Fruit fly (Drosophila melanogaster) whole organism, embryonic: ENCODE measurements around the gene Alg12.

Experiments
- Atf3 ChIP-seq: fragments of 200-800 bp; sonication (Bioruptor generic); optimal IDR thresholded peaks from 3 replicates; lab custom pipeline; 2016; ENCODE audit warnings: missing biosample characterization, missing genetic modification characterization
- B-H2 ChIP-seq: fragments of 200-800 bp; sonication (Bioruptor generic); optimal IDR thresholded peaks from 2 replicates; lab custom pipeline; 2018; ENCODE audit warnings: missing biosample characterization, mild to moderate bottlenecking, missing genetic modification characterization
- Bgb ChIP-seq: fragments of 200-800 bp; sonication (Bioruptor generic); IDR thresholded peaks from 2 replicates; pipeline ENCODE4 v1.3.6; 2022; ENCODE audit warnings: missing biosample characterization, missing genetic modification characterization; ENCODE audit not compliant: partially characterized antibody
- CG12071 ChIP-seq: fragments of 200-800 bp; sonication (Bioruptor generic); optimal IDR thresholded peaks from 3 replicates; lab custom pipeline; 2018; ENCODE audit warnings: missing biosample characterization, mild to moderate bottlenecking, missing genetic modification characterization
- CG13424 ChIP-seq: fragments of 200-800 bp; sonication (Bioruptor generic); optimal IDR thresholded peaks from 2 replicates; lab custom pipeline; 2019; ENCODE audit warnings: missing biosample characterization, mild to moderate bottlenecking, missing genetic modification characterization, moderate library complexity
- CG14860 ChIP-seq: fragments of 200-800 bp; sonication (Bioruptor generic); IDR thresholded peaks from 3 replicates; pipeline ENCODE4 v1.3.6; 2022; ENCODE audit warnings: missing biosample characterization, missing genetic modification characterization; ENCODE audit not compliant: partially characterized antibody
- CG15269 ChIP-seq: fragments of 200-800 bp; sonication (Bioruptor generic); optimal IDR thresholded peaks from 2 replicates; lab custom pipeline; 2018; ENCODE audit warnings: missing biosample characterization, mild to moderate bottlenecking, missing genetic modification characterization, moderate library complexity
- CG1603 ChIP-seq: fragments of 200-800 bp; sonication (Bioruptor generic); optimal IDR thresholded peaks from 2 replicates; lab custom pipeline; 2019; ENCODE audit warnings: missing biosample characterization, mild to moderate bottlenecking, missing genetic modification characterization, moderate library complexity
- CG2875 ChIP-seq: fragments of 200-800 bp; sonication (Bioruptor generic); optimal IDR thresholded peaks from 2 replicates; lab custom pipeline; 2017; ENCODE audit warnings: missing biosample characterization, mild to moderate bottlenecking, missing genetic modification characterization, missing genetic modification reagents
- CG3065 ChIP-seq: fragments of 200-800 bp; sonication (Bioruptor generic); optimal IDR thresholded peaks from 2 replicates; lab custom pipeline; 2016; ENCODE audit warnings: missing biosample characterization, missing genetic modification characterization
- CG31224 ChIP-seq: fragments of 200-800 bp; sonication (Bioruptor generic); IDR thresholded peaks from 2 replicates; pipeline ENCODE4 v1.3.6; 2022; ENCODE audit warnings: missing biosample characterization, missing genetic modification characterization
- CG3407 ChIP-seq: fragments of 200-800 bp; sonication (Bioruptor generic); optimal IDR thresholded peaks from 2 replicates; lab custom pipeline; 2018; ENCODE audit warnings: missing biosample characterization, mild to moderate bottlenecking, missing genetic modification characterization
- CG34376 ChIP-seq: fragments of 200-800 bp; sonication (Bioruptor generic); optimal IDR thresholded peaks from 2 replicates; lab custom pipeline; 2018; ENCODE audit warnings: missing biosample characterization, mild to moderate bottlenecking, missing genetic modification characterization
- CG4617 ChIP-seq: fragments of 200-800 bp; sonication (Bioruptor generic); optimal IDR thresholded peaks from 3 replicates; lab custom pipeline; 2016; ENCODE audit warnings: missing biosample characterization, missing genetic modification characterization, borderline replicate concordance
- CG6813 ChIP-seq: fragments of 200-800 bp; sonication (Bioruptor generic); optimal IDR thresholded peaks from 2 replicates; lab custom pipeline; 2017; ENCODE audit warnings: missing biosample characterization, missing genetic modification characterization, mild to moderate bottlenecking, moderate library complexity, missing genetic modification reagents
- CG8281 ChIP-seq: fragments of 200-800 bp; sonication (Bioruptor generic); optimal IDR thresholded peaks from 2 replicates; lab custom pipeline; 2018; ENCODE audit warnings: missing biosample characterization, mild to moderate bottlenecking, missing genetic modification characterization, moderate library complexity
- CG8359 ChIP-seq: fragments of 200-800 bp; sonication (Bioruptor generic); optimal IDR thresholded peaks from 2 replicates; lab custom pipeline; 2017; ENCODE audit warnings: missing biosample characterization, mild to moderate bottlenecking, missing genetic modification characterization, borderline replicate concordance
- CG9437 ChIP-seq: fragments of 200-800 bp; sonication (Bioruptor generic); optimal IDR thresholded peaks from 2 replicates; lab custom pipeline; 2018; ENCODE audit warnings: missing biosample characterization, mild to moderate bottlenecking, missing genetic modification characterization
- CG9797 ChIP-seq: fragments of 200-800 bp; sonication (Bioruptor generic); optimal IDR thresholded peaks from 3 replicates; lab custom pipeline; 2018; ENCODE audit warnings: missing biosample characterization, mild to moderate bottlenecking, missing genetic modification characterization
- CTCF ChIP-seq: fragments of 200-800 bp; sonication (Bioruptor generic); optimal IDR thresholded peaks from 2 replicates; lab custom pipeline; 2017; ENCODE audit warnings: missing biosample characterization, mild to moderate bottlenecking, missing genetic modification characterization, moderate library complexity
- Dfd ChIP-seq, 2 experiments: fragments of >200 bp; optimal IDR thresholded peaks; 2 replicates each; lab custom pipeline; 2017; ENCODE audit warnings: missing biosample characterization in 2 of 2, missing genetic modification characterization in 2 of 2
- HHEX ChIP-seq: fragments of 200-800 bp; sonication (Bioruptor generic); optimal IDR thresholded peaks from 3 replicates; lab custom pipeline; 2017; ENCODE audit warnings: missing biosample characterization, mild to moderate bottlenecking, missing genetic modification characterization, missing genetic modification reagents
- HLHmδ ChIP-seq: fragments of 200-800 bp; sonication (Bioruptor generic); optimal IDR thresholded peaks from 2 replicates; lab custom pipeline; 2018; ENCODE audit warnings: missing biosample characterization, mild to moderate bottlenecking, missing genetic modification characterization, moderate library complexity
- MTF-1 ChIP-seq: fragments of 200-800 bp; sonication (Bioruptor generic); optimal IDR thresholded peaks from 2 replicates; lab custom pipeline; 2018; ENCODE audit warnings: missing biosample characterization, mild to moderate bottlenecking, missing genetic modification characterization, borderline replicate concordance
- NC2β ChIP-seq: fragments of 200-800 bp; sonication (Bioruptor generic); optimal IDR thresholded peaks from 2 replicates; lab custom pipeline; 2016; ENCODE audit warnings: missing biosample characterization, missing genetic modification characterization
- NK7.1 ChIP-seq: fragments of 200-800 bp; sonication (Bioruptor generic); optimal IDR thresholded peaks from 3 replicates; lab custom pipeline; 2016; ENCODE audit warnings: missing biosample characterization, missing genetic modification characterization
- NfI ChIP-seq: fragments of 200-800 bp; sonication (Bioruptor generic); optimal IDR thresholded peaks from 3 replicates; lab custom pipeline; 2018; ENCODE audit warnings: missing biosample characterization, mild to moderate bottlenecking, missing genetic modification characterization, moderate library complexity
- Rx ChIP-seq: fragments of 200-800 bp; sonication (Bioruptor generic); IDR thresholded peaks from 2 replicates; pipeline ENCODE4 v1.3.6; 2022; ENCODE audit warnings: missing biosample characterization, missing genetic modification characterization
- Xbp1 ChIP-seq: fragments of 200-800 bp; sonication (Bioruptor generic); optimal IDR thresholded peaks from 3 replicates; lab custom pipeline; 2016; ENCODE audit warnings: missing biosample characterization, mild to moderate bottlenecking, missing genetic modification characterization
- amos ChIP-seq: fragments of 200-800 bp; sonication (Bioruptor generic); IDR thresholded peaks from 2 replicates; pipeline ENCODE4 v1.3.6; 2022; ENCODE audit warnings: missing biosample characterization, missing genetic modification characterization; ENCODE audit not compliant: partially characterized antibody
- aop ChIP-seq: fragments of 200-800 bp; sonication (Bioruptor generic); IDR thresholded peaks from 2 replicates; pipeline ENCODE4 v1.3.6; 2022; ENCODE audit warnings: missing biosample characterization, missing genetic modification characterization
- ara ChIP-seq: fragments of 200-800 bp; sonication (Bioruptor generic); IDR thresholded peaks from 2 replicates; pipeline ENCODE4 v1.3.6; 2022; ENCODE audit warnings: missing biosample characterization, missing genetic modification characterization
- ase ChIP-seq: fragments of 200-800 bp; sonication (Bioruptor generic); IDR thresholded peaks from 3 replicates; pipeline ENCODE4 v1.3.6; 2022; ENCODE audit warnings: missing biosample characterization, missing genetic modification characterization
- bab2 ChIP-seq: fragments of 200-800 bp; sonication (Bioruptor generic); optimal IDR thresholded peaks from 2 replicates; lab custom pipeline; 2016; ENCODE audit warnings: missing biosample characterization, missing genetic modification characterization
- bbx ChIP-seq: fragments of 200-800 bp; sonication (Bioruptor generic); IDR thresholded peaks from 2 replicates; pipeline ENCODE4 v1.3.6; 2022; ENCODE audit warnings: missing biosample characterization, missing genetic modification characterization; ENCODE audit not compliant: partially characterized antibody
- cato ChIP-seq: fragments of 200-800 bp; sonication (Bioruptor generic); optimal IDR thresholded peaks from 2 replicates; lab custom pipeline; 2016; ENCODE audit warnings: missing biosample characterization, missing genetic modification characterization, borderline replicate concordance
- dan ChIP-seq: fragments of 200-800 bp; sonication (Bioruptor generic); IDR thresholded peaks from 2 replicates; pipeline ENCODE4 v1.3.6; 2022; ENCODE audit warnings: missing biosample characterization, missing genetic modification characterization
- dysf ChIP-seq: fragments of 200-800 bp; sonication (Bioruptor generic); IDR thresholded peaks from 3 replicates; pipeline ENCODE4 v1.3.6; 2022; ENCODE audit warnings: missing biosample characterization, missing genetic modification characterization
- esg ChIP-seq: fragments of 200-800 bp; sonication (Bioruptor generic); conservative IDR thresholded peaks from 2 replicates; pipeline ENCODE4 v1.3.6; 2022; ENCODE audit warnings: missing biosample characterization, missing genetic modification characterization
- fd96Cb ChIP-seq: fragments of 200-800 bp; sonication (Bioruptor generic); optimal IDR thresholded peaks from 2 replicates; lab custom pipeline; 2018; ENCODE audit warnings: missing biosample characterization, mild to moderate bottlenecking, missing genetic modification characterization, moderate library complexity
- fru ChIP-seq: fragments of >200 bp; optimal IDR thresholded peaks from 2 replicates; lab custom pipeline; 2017
- grau ChIP-seq: fragments of 200-800 bp; optimal IDR thresholded peaks from 3 replicates; lab custom pipeline; 2019; ENCODE audit warnings: missing biosample characterization, mild to moderate bottlenecking, missing genetic modification characterization, moderate library complexity
- gro ChIP-seq: fragments of 200-800 bp; sonication (Bioruptor generic); optimal IDR thresholded peaks from 2 replicates; lab custom pipeline; 2016; ENCODE audit warnings: missing biosample characterization, missing genetic modification characterization
- gsb ChIP-seq: fragments of 200-800 bp; sonication (Bioruptor generic); IDR thresholded peaks from 2 replicates; pipeline ENCODE4 v1.3.6; 2022; ENCODE audit warnings: missing biosample characterization, missing genetic modification characterization
- oc ChIP-seq: fragments of 200-800 bp; sonication (Bioruptor generic); optimal IDR thresholded peaks from 2 replicates; lab custom pipeline; 2018; ENCODE audit warnings: missing biosample characterization, mild to moderate bottlenecking, missing genetic modification characterization, moderate library complexity
- odd ChIP-seq: fragments of 200-800 bp; sonication (Bioruptor generic); optimal IDR thresholded peaks from 2 replicates; lab custom pipeline; 2017; ENCODE audit warnings: missing biosample characterization, mild to moderate bottlenecking, missing genetic modification characterization
- pita ChIP-seq: fragments of 200-800 bp; sonication (Bioruptor generic); optimal IDR thresholded peaks from 2 replicates; lab custom pipeline; 2017; ENCODE audit warnings: missing biosample characterization, mild to moderate bottlenecking, missing genetic modification characterization
- ro ChIP-seq: fragments of 200-800 bp; sonication (Bioruptor generic); IDR thresholded peaks from 2 replicates; pipeline ENCODE4 v1.3.6; 2022; ENCODE audit warnings: missing biosample characterization, missing genetic modification characterization
- slbo ChIP-seq: fragments of 200-800 bp; sonication (Bioruptor generic); IDR thresholded peaks from 2 replicates; pipeline ENCODE4 v1.3.6; 2022; ENCODE audit warnings: missing biosample characterization, missing genetic modification characterization
- toy ChIP-seq: fragments of 200-800 bp; sonication (Bioruptor generic); IDR thresholded peaks from 2 replicates; pipeline ENCODE4 v1.3.6; 2022; ENCODE audit warnings: missing biosample characterization, missing genetic modification characterization
- twi ChIP-seq: fragments of 200-800 bp; optimal IDR thresholded peaks from 2 replicates; lab custom pipeline; 2019; ENCODE audit warnings: missing biosample characterization, mild to moderate bottlenecking, missing genetic modification characterization, moderate library complexity
- usp ChIP-seq: fragments of >200 bp; optimal IDR thresholded peaks from 2 replicates; lab custom pipeline; 2017; ENCODE audit warnings: missing biosample characterization, missing genetic modification characterization

Alg12 gene

dm6 chr3R:9740713-9741112 is 15.6 kb upstream of the Alg12 start, which contains the start of gene Pnn (continued):
- no peak for TF ChIP-seq usp (GFP tag; lab: Kevin White, UChicago)
- TF ChIP-seq CG34376: no peak
- TF ChIP-seq CG9437 (GFP tag; lab: Kevin White, UChicago): peak; percentile 22
- TF ChIP-seq dan: no peak
- no peak for TF ChIP-seq twi (tag; lab: Kevin White, UChicago)
- TF ChIP-seq fru: no peak
- TF ChIP-seq Bgb (GFP tag; lab: Robert Waterston, UW): peak; percentile 92
- peak; percentile 93 for TF ChIP-seq amos (GFP tag; lab: Robert Waterston, UW)
- TF ChIP-seq Rx: no peak
- TF ChIP-seq CG9797 (GFP tag; lab: Kevin White, UChicago): peak; percentile 17
- TF ChIP-seq NfI: no peak
- no peak for TF ChIP-seq slbo (GFP tag; lab: Robert Waterston, UW)
- TF ChIP-seq CG14860 (GFP tag; lab: Robert Waterston, UW): peak; percentile 81
- no peak for TF ChIP-seq CG1603 (tag; lab: Kevin White, UChicago)
- TF ChIP-seq ro (GFP tag; lab: Robert Waterston, UW): no peak
- TF ChIP-seq gsb: no peak
- peak; percentile 21 for TF ChIP-seq B-H2 (GFP tag; lab: Kevin White, UChicago)
- no peak for TF ChIP-seq Atf3 (GFP tag; lab: Kevin White, UChicago)
- TF ChIP-seq ara: no peak
- TF ChIP-seq NK7.1 (GFP tag; lab: Kevin White, UChicago): no peak
- TF ChIP-seq CG31224: no peak
- peak; percentile 6 for TF ChIP-seq Xbp1 (GFP tag; lab: Kevin White, UChicago)
- TF ChIP-seq gro: no peak
- no peak for TF ChIP-seq fd96Cb
- TF ChIP-seq CG4617 (GFP tag; lab: Kevin White, UChicago): peak; percentile 77
- no peak for TF ChIP-seq bab2 (GFP tag; lab: Kevin White, UChicago)
- no peak for TF ChIP-seq CG3065 (GFP tag; lab: Kevin White, UChicago)
- no peak for TF ChIP-seq HLHmδ
- TF ChIP-seq bbx (GFP tag; lab: Robert Waterston, UW): peak; percentile 88
- TF ChIP-seq CG8281 (tag; lab: Kevin White, UChicago): no peak
- TF ChIP-seq CG15269: no peak
- no peak for TF ChIP-seq CG2875 (GFP tag; lab: Kevin White, UChicago)
- no peak for TF ChIP-seq MTF-1
- TF ChIP-seq oc (tag; lab: Kevin White, UChicago): no peak
- no peak for TF ChIP-seq CG12071 (GFP tag; lab: Kevin White, UChicago)
- no peak for TF ChIP-seq odd (GFP tag; lab: Kevin White, UChicago)
- no peak for TF ChIP-seq grau
- TF ChIP-seq aop (GFP tag; lab: Robert Waterston, UW): no peak
- no peak for TF ChIP-seq dysf
- TF ChIP-seq cato (GFP tag; lab: Kevin White, UChicago): no peak
- TF ChIP-seq CTCF (GFP tag; lab: Kevin White, UChicago): no peak
- no peak for TF ChIP-seq CG3407
- TF ChIP-seq ase (GFP tag; lab: Robert Waterston, UW): no peak
- no peak for TF ChIP-seq CG8359 (GFP tag; lab: Kevin White, UChicago)
- no peak for TF ChIP-seq CG13424 (tag; lab: Kevin White, UChicago)
- no peak for TF ChIP-seq HHEX
- no peak for TF ChIP-seq toy (GFP tag; lab: Robert Waterston, UW)
- no peak for TF ChIP-seq pita (GFP tag; lab: Kevin White, UChicago)
- TF ChIP-seq NC2β (GFP tag; lab: Kevin White, UChicago): no peak
- no peak for TF ChIP-seq esg (GFP tag; lab: Robert Waterston, UW)
- TF ChIP-seq CG6813 (GFP tag; lab: Kevin White, UChicago): no peak
- no peak for TF ChIP-seq Dfd (GFP tag; optimal IDR thresholded peaks at IDR 0.05; lab: Kevin White, UChicago)
